Fruit fly (Drosophila melanogaster): ENCODE measurements around the gene Fam92.

The Fam92 gene

DNA sequence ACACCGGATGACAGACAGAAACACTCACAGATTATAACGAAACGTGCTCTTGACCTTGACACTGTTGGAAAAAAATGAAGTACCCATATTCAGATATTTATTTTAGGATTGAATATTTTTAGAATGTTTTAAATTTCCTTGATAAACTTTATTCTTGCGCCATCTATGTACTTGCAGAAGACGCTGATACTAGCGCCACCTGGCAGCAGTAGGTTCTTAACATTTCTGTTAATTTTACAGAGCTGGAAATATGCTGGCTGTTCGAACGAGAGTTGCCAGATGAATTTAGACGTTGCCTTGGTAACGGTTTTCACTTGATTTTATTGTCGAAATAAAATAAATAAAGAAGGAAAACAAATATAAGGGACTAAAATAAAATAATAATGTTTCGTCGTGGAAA is at the start of gene Fam92:
TSS of gene Fam92 (plus strand) at position 350 of the 400 bp plus-strand sequence.
- TF ChIP-seq noc (tag; optimal IDR thresholded peaks at IDR 0.05): no peak

DNA sequence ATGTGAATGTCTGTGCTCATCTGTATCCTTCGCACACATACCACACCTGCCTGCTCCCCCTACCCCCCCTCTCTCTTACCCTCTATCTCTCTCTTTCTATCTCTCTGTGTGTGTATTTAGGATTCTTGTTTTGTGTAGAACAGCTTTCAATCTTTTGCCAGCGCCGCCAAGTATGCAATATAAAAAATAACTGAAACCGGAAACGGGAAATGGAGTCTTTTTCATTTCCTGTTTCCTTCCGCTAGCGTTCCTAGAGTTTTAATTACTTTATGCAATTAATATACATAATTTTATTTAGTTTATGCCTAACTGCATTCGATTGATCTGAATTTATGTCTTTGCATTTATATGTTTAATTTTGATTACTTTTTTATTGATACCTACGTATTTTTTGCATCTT is 32.3 kb upstream of the Fam92 start:
- no peak for TF ChIP-seq noc (tag; optimal IDR thresholded peaks at IDR 0.05)

DNA sequence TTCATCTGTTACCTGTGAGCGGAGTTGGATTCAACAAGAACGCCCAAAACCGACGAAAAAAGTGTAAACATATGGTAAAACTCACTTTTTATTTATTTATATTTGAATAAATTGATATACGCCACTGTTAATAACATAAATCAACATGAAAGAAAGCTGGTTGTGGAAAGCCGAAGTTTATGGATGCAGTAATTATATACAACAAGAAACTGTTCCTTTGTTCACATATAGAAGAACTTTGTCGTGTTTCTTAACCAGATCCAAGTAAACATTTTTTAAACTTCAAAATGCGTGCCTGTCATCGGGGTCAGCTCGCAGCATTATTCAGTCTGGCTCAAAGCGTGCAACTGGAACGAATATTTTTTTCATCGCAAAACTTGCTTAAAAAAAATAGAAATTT is 26.7 kb upstream of the Fam92 start, which contains the start of gene Pkd2:
TSS of gene Pkd2 (plus strand) at position 301 of the 400 bp plus-strand sequence.
- no peak for TF ChIP-seq noc (tag; optimal IDR thresholded peaks at IDR 0.05)

DNA sequence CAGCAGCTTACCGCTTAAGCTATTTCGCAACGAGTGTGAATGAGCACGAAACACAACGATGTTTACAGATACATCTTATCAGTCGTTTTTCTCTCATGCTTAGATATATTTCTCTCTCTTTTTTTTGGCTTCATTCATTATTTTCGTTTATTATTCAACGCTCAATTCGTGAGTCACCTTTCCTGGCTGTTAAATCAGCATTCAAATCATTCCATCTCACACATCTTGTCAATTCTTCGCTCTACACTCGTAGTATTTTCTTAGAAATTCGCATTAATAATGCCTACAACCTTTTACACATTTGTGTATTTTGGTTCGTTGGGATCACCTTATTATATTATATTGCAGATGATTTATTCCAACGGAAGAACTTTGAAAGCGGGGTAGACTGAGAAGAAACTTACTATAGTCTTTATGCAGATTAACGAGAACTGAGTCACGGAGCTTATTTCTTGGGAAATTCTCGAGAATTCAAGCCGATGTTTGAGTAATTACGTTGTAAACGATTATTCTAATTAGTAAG is 20.1 kb upstream of the Fam92 start:
- no peak for TF ChIP-seq noc (tag; optimal IDR thresholded peaks at IDR 0.05)

DNA sequence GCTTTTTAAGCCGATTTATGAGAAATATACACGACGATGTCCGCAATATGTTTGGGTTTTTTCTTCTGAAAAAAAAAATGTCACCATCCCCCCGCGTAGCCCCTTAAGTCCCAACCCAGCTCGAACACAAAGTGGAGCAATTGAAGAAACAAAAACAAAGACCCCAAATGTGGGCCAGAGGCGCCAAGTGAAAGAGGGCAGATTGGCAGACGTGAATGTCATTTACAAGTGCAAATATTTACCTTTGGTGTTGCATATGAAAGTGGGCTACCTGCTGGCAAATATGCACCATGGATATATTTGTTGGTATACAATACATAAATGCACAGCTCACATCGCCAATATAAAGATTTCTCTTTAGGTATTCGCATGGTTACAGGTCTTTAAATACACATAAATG is 14.0 kb upstream of the Fam92 start:
- TF ChIP-seq noc (tag; optimal IDR thresholded peaks at IDR 0.05): no peak

DNA sequence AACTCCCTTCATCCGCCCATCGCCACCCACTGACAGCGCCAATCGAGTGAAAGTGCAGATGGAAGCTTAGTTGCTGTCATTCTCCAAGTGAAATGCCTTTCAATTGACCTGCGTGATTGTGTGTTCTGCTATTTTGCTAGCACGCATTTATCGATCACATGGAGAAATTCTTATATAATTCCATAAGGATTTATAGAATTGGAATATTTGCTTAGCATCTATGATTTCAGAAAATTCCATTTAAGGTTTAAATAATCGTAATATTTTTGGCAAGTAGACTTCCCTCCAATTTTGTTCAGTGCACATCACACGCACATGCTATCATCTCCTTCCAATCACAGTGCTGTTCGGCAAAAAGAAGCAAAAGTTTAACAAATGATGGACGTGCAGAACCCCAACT is 10.8 kb upstream of the Fam92 start:
- TF ChIP-seq noc (tag; optimal IDR thresholded peaks at IDR 0.05): no peak

DNA sequence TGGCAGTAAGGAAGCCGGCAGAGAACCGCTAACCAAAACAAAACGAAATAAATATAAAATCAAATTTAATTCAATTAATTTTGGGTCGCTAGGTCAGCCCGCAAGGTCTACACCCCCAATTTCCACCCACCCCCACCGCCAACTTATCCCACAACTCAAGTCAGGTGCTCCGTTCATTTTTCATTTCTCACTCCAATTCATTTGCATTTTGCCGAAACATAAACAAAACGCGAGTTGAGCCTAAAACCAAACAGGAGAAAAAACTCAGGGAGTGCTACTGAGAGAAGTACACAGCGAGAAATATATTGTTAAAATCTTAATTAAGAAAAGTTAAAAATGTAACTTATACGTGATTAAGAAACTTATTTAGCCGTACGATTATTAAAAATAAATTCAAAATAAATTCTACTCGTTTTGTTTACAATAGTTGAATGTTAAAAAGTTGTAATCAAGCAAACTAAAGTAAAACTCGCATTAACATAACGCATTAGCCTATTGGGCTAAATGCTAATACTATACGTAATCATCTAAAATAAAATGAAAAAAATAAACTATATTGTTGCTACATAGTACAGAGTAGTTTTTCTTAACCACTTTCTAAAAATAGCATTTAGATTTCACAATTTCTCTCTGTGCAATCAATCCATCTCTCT is 9.1 kb upstream of the Fam92 start:
- TF ChIP-seq noc (tag; optimal IDR thresholded peaks at IDR 0.05): no peak

DNA sequence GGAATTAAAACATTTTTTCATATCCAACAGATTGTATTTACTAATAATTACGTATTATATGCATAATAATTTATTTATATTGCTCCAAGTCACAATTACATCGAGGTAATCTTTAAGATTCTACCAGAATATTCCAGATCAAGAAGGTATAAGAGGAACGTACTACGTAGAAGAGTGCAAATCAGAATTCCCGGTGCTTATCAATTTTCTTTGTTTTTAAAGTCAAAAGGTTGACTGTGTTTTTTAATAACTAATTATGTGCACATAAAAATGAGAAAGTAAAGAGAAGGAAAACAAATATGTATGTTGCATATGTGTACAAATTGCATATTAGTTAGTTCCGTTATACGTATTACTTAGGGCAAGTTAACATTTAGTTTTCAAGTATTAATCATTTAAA is 3.5 kb upstream of the Fam92 start:
- no peak for TF ChIP-seq noc (tag; optimal IDR thresholded peaks at IDR 0.05)

DNA sequence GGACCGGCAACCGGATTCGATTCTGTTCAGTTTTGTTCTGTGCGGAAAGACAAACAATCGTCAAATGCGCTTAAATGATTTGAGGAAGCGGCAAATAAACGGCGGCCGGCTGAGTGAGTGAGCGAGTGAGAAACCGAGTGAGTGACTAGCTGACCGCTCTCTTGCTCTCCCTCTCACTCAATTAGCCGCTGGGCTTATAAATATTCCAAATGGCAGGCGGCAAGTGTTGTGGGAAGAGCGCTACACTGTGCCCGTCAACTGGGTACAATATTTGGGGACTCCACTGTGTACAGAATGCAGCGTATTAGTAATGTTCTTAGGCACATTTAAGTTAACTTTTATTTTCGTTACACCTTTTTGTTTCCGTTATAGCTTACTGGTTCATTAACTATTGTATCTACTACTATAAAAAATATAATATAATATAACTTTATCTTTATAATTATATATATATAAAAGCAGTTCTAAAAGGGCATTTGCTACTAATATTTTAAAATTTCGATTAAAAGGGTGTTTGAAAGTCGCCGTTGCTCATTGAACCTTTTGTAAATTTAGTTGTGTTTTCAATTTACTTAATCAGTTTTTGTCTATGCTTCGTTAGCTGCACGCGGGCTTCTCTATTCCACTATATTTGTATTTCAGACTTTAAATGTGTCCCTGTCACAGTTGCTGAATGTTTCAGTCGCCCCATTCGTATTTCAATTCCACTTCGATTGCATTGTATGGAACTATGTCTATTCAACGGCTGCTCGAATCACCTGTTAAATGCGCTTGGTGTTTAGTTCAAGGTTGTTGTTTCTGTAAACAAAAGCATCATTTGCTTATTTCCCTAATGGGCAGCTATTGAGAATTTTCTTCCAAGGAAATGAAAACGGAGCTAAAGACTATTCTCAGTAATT is 2.7 kb upstream of the Fam92 start:
- no peak for TF ChIP-seq noc (tag; optimal IDR thresholded peaks at IDR 0.05)

DNA sequence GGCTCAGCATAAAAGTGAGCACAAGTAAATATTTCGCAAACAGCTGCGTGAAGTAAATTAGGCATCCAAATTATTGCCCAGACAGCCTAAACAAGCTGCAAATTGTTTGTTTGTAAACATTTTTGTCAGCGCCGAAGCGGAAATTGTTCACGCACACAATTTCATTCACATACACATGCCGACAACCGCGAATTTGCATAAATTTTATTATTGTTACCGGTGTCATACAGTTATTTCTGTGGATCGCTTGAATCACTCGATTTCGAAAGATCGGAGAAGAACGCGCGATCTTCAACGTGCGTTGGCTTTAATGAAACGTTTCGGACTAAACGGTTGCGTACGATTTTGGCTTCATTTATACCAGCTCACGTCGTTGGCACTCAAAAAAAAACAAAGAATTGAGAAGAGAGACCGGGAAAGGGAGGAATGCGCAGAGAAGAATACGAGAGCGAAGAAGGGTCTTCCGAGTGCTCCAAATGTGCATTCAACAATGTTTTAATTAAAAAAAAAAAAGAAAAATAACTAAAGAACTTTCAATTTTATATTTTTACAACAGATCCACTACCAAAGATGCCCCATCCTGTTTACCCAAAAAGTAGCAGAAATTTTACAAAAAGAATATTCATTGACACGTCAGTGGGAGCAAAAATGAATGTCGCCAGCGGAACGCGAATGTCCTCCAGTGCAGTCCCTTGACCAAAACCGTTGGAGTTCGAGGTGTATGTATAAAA is 1.4 kb upstream of the Fam92 start, which contains the start of gene vir-1:
TSS of gene vir-1 (minus strand) at position 334 of the 731 bp plus-strand sequence.
- no peak for TF ChIP-seq noc (tag; optimal IDR thresholded peaks at IDR 0.05)

DNA sequence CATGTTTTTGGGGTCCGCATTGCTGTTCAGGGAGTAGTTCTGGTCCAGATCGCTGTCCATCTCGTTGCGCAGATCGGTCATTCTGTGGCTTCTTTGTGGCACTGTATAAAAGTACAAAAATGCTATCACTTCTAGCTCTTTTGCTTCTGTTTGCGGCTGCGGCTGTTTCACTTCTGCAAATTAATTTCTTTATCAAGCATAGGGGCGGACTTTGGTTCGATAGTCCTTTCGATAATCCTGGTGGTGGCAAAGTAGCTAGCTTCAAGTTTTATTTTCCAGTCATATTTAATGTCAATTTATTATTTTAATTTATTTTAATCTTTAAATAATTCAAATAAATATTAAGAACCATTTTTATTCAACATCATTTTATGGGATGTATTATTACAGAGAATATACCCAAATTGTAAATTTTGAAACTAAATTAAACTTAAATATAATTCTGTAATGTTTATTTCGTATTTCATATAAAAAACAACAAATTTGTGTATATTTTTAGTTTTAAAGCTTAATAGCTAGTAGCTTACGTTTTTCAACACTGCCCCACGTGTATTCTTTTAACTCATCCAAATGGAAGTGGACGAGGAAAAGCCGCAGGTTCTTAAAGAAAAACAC is 2.9 kb downstream of the Fam92 start, which contains the start of the genes CG5446 and Trm1:
TSS of gene CG5446 (minus strand) at position 223 of the 615 bp plus-strand sequence.
TSS of gene Trm1 (plus strand) at position 542 of the 615 bp plus-strand sequence.
- TF ChIP-seq noc (tag; optimal IDR thresholded peaks at IDR 0.05): peak; percentile 78

DNA sequence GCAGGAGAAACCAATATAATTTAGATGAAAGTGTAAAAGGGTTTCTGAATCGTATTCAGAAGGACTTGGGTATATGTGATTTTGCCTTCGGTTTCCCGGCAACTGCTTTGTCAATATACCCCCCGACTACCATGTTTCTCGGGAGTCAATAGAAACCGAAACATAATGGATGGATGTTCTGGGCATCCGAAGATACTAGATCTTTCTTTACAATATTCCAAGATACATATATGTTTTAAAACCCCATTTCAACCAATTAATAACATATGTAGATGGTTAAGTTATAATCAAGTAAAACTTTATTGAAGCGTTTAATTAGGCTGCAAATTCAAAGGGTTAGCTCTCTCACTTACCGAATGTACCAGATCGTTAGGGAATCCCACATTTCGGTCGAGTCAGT is 6.1 kb downstream of the Fam92 start, which contains the start of gene CG5435:
TSS of gene CG5435 (minus strand) at position 101 of the 400 bp plus-strand sequence.
- no peak for TF ChIP-seq noc (tag; optimal IDR thresholded peaks at IDR 0.05)

DNA sequence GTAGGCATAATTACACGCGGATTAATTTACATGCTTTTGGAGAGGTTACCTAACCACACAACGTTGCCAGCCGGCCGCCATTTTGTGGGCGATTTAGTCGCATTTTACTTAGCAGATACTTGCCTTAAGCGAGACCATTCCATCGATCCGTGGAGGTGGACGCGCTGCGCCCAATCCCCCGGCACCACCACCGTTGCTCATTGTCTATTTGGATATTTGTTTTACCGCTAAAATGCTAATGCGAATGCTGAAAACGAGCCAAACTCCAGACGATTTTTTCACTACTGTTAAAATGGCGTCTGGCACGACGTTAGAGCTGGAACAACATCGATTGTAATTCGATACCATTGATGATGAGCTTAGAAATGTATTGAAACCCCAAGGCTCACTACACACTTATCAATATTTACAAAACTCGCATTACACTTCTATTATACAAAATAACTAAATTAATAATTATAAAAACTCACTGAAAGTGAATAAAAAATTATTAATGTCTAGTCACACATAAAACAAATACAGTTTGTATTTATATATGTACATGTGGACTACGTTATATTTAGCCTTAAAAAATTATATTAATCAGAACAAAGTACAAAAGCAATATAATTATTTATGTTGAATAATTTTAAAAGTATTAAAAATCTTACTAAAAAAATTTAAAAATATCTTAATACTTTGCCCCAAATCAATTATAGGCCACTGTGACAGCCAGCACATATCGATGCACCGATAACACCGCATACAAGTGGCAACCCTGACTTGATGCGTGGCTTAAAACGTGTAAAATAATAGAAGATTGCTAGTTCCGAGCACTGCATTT is 9.2 kb downstream of the Fam92 start, which contains the start of gene eRF3:
TSS of gene eRF3 (plus strand) at position 741 of the 823 bp plus-strand sequence.
- peak; percentile 44 for TF ChIP-seq noc (tag; optimal IDR thresholded peaks at IDR 0.05)

DNA sequence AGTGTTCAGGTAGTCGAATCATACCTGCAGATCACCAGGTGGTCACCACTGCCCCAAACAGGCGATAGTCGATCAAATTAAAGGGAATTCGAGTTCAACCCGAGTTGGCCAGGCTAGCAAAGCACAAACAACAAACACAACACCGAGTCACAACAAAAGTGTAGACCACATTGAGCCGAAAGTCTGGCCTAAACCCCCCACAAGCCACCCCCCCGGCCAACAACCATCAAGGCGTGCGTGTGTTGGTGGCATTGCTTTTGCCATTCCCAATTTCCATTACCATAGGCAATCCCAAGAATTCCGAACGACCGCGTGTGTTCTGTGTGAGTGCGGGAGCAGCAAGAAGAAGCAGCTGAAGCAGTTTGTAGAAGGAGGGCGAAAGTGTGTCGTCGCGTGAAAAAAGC is 9.8 kb downstream of the Fam92 start, which contains the start of gene SC35:
TSS of gene SC35 (minus strand) at position 131 of the 404 bp plus-strand sequence.
- no peak for TF ChIP-seq noc (tag; optimal IDR thresholded peaks at IDR 0.05)
